Worm (Caenorhabditis elegans) whole organism, young adult: ENCODE data around the gene gst-5.
A peak's percentile ranks its signal among the peaks of the same experiment; 100 is the strongest.

Experiments used
- B0336.3 ChIP-seq: fragments of 200-800 bp; sonication (Bioruptor generic); IDR thresholded peaks from 2 replicates; pipeline ENCODE4 v1.3.6; 2022; ENCODE audit warnings: missing genetic modification characterization, missing compliant biosample characterization
- F33H1.4 ChIP-seq: fragments of 200-800 bp; sonication (Bioruptor generic); IDR thresholded peaks from 2 replicates; pipeline ENCODE4 v1.3.6; 2022; ENCODE audit warnings: missing genetic modification reagents, missing genetic modification characterization, missing compliant biosample characterization
- F37B4.10 ChIP-seq: fragments of 200-800 bp; sonication (Bioruptor generic); IDR thresholded peaks from 2 replicates; pipeline ENCODE4 v1.3.6; 2022; ENCODE audit warnings: missing genetic modification characterization, missing compliant biosample characterization
- F39B2.1 ChIP-seq: fragments of 200-800 bp; sonication (Bioruptor generic); IDR thresholded peaks from 2 replicates; pipeline ENCODE4 v1.3.6; 2022; ENCODE audit warnings: missing genetic modification reagents, missing genetic modification characterization, missing compliant biosample characterization
- K12H6.12 ChIP-seq: fragments of 200-800 bp; sonication (Bioruptor generic); optimal IDR thresholded peaks from 2 replicates; lab custom pipeline; 2018; ENCODE audit warnings: mild to moderate bottlenecking, missing genetic modification characterization, missing compliant biosample characterization
- Y53F4B.3 ChIP-seq: fragments of 200-800 bp; sonication (Bioruptor generic); IDR thresholded peaks from 2 replicates; pipeline ENCODE4 v1.3.6; 2022; ENCODE audit warnings: missing genetic modification reagents, missing genetic modification characterization, missing compliant biosample characterization
- Y53G8AR.9 ChIP-seq: fragments of 200-800 bp; sonication (Bioruptor generic); conservative IDR thresholded peaks from 2 replicates; pipeline ENCODE4 v1.3.6; 2022; ENCODE audit warnings: missing genetic modification reagents, missing genetic modification characterization, missing compliant biosample characterization
- Y56A3A.18 ChIP-seq: fragments of 200-800 bp; sonication (Bioruptor generic); IDR thresholded peaks from 2 replicates; pipeline ENCODE4 v1.3.6; 2022; ENCODE audit warnings: missing genetic modification reagents, missing genetic modification characterization, missing compliant biosample characterization
- Y79H2A.3 ChIP-seq: fragments of 200-800 bp; sonication (Bioruptor generic); conservative IDR thresholded peaks from 2 replicates; pipeline ENCODE4 v1.3.6; 2022; ENCODE audit warnings: missing genetic modification reagents, missing genetic modification characterization, missing compliant biosample characterization
- Y95B8A.8 ChIP-seq: fragments of 200-800 bp; sonication (Bioruptor generic); IDR thresholded peaks from 2 replicates; pipeline ENCODE4 v1.3.6; 2022; ENCODE audit warnings: missing genetic modification reagents, missing genetic modification characterization, missing compliant biosample characterization
- ZK185.1 ChIP-seq: sonication (generic microtip); optimal IDR thresholded peaks from 2 replicates; lab custom pipeline; 2016; ENCODE audit warnings: mild to moderate bottlenecking, missing genetic modification characterization, missing compliant biosample characterization; ENCODE audit not compliant: poor library complexity, severe bottlenecking
- aptf-2 ChIP-seq: fragments of 200-800 bp; sonication (Bioruptor generic); conservative IDR thresholded peaks from 2 replicates; pipeline ENCODE4 v1.3.6; 2022; ENCODE audit warnings: missing genetic modification reagents, missing genetic modification characterization, missing compliant biosample characterization
- athp-1 ChIP-seq: sonication (generic microtip); optimal IDR thresholded peaks from 2 replicates; lab custom pipeline; 2017; ENCODE audit warnings: mild to moderate bottlenecking, missing genetic modification characterization, missing compliant biosample characterization
- attf-6 ChIP-seq: fragments of 200-800 bp; sonication (Bioruptor generic); IDR thresholded peaks from 2 replicates; pipeline ENCODE4 v1.3.6; 2022; ENCODE audit warnings: missing genetic modification reagents, missing genetic modification characterization, missing compliant biosample characterization
- bed-1 ChIP-seq: fragments of 200-800 bp; sonication (Bioruptor generic); IDR thresholded peaks from 2 replicates; pipeline ENCODE4 v1.3.6; 2022; ENCODE audit warnings: missing genetic modification reagents, missing genetic modification characterization, missing compliant biosample characterization
- ceh-100 ChIP-seq: fragments of 200-800 bp; sonication (Bioruptor generic); IDR thresholded peaks from 2 replicates; pipeline ENCODE4 v1.3.6; 2022; ENCODE audit warnings: missing genetic modification reagents, missing genetic modification characterization, missing compliant biosample characterization
- ceh-27 ChIP-seq: fragments of 200-800 bp; sonication (Bioruptor generic); optimal IDR thresholded peaks from 2 replicates; lab custom pipeline; 2018; ENCODE audit warnings: mild to moderate bottlenecking, missing genetic modification characterization, moderate library complexity, missing compliant biosample characterization
- ceh-40 ChIP-seq: fragments of 200-800 bp; sonication (Bioruptor generic); IDR thresholded peaks from 2 replicates; pipeline ENCODE4 v1.3.6; 2022; ENCODE audit warnings: missing genetic modification characterization, missing compliant biosample characterization
- ceh-79 ChIP-seq: sonication (generic microtip); optimal IDR thresholded peaks from 2 replicates; lab custom pipeline; 2017; ENCODE audit warnings: mild to moderate bottlenecking, missing genetic modification characterization, missing compliant biosample characterization
- ceh-91 ChIP-seq: fragments of 200-800 bp; sonication (Bioruptor generic); IDR thresholded peaks from 2 replicates; pipeline ENCODE4 v1.3.6; 2022; ENCODE audit warnings: missing genetic modification reagents, missing genetic modification characterization, missing compliant biosample characterization
- chd-7 ChIP-seq: sonication (generic microtip); optimal IDR thresholded peaks from 2 replicates; lab custom pipeline; 2016; ENCODE audit warnings: mild to moderate bottlenecking, missing genetic modification characterization, moderate library complexity, missing compliant biosample characterization
- dox-1 ChIP-seq: fragments of 200-800 bp; sonication (Bioruptor generic); IDR thresholded peaks from 2 replicates; pipeline ENCODE4 v1.3.6; 2022; ENCODE audit warnings: missing genetic modification reagents, missing genetic modification characterization, missing compliant biosample characterization
- dpl-1 ChIP-seq: fragments of 150-350 bp; optimal IDR thresholded peaks from 2 replicates; lab custom pipeline; 2014; ENCODE audit warnings: missing biosample characterization, missing genetic modification reagents, missing genetic modification characterization
- egl-18 ChIP-seq: fragments of 200-800 bp; sonication (Bioruptor generic); IDR thresholded peaks from 2 replicates; pipeline ENCODE4 v1.3.6; 2022; ENCODE audit warnings: missing genetic modification reagents, missing genetic modification characterization, missing compliant biosample characterization
- egrh-3 ChIP-seq: fragments of 200-800 bp; sonication (Bioruptor generic); IDR thresholded peaks from 2 replicates; pipeline ENCODE4 v1.3.6; 2022; ENCODE audit warnings: missing genetic modification reagents, missing genetic modification characterization, missing compliant biosample characterization
- hsf-1 ChIP-seq: fragments of 200-800 bp; sonication (Bioruptor generic); IDR thresholded peaks from 2 replicates; pipeline ENCODE4 v1.3.6; 2022; ENCODE audit warnings: missing genetic modification reagents, missing genetic modification characterization, missing compliant biosample characterization
- lsy-27 ChIP-seq: sonication (generic microtip); optimal IDR thresholded peaks from 2 replicates; lab custom pipeline; 2017; ENCODE audit warnings: missing genetic modification characterization, mild to moderate bottlenecking, missing compliant biosample characterization, antibody characterized with exemption, missing genotype, borderline replicate concordance; ENCODE audit not compliant: insufficient read depth
- madf-3 ChIP-seq: fragments of 200-800 bp; sonication (Bioruptor generic); IDR thresholded peaks from 2 replicates; pipeline ENCODE4 v1.3.6; 2022; ENCODE audit warnings: missing genetic modification reagents, missing genetic modification characterization, missing compliant biosample characterization
- madf-6 ChIP-seq: fragments of 200-800 bp; sonication (Bioruptor generic); IDR thresholded peaks from 2 replicates; pipeline ENCODE4 v1.3.6; 2022; ENCODE audit warnings: missing genetic modification reagents, missing genetic modification characterization, missing compliant biosample characterization
- madf-8 ChIP-seq: fragments of 200-800 bp; sonication (Bioruptor generic); conservative IDR thresholded peaks from 2 replicates; pipeline ENCODE4 v1.3.6; 2022; ENCODE audit warnings: missing genetic modification reagents, missing genetic modification characterization, missing compliant biosample characterization
- mcd-1 ChIP-seq: fragments of 200-800 bp; sonication (Bioruptor generic); IDR thresholded peaks from 2 replicates; pipeline ENCODE4 v1.3.6; 2022; ENCODE audit warnings: missing genetic modification reagents, missing genetic modification characterization, missing compliant biosample characterization
- nhr-80 ChIP-seq: sonication (generic microtip); optimal IDR thresholded peaks from 2 replicates; lab custom pipeline; 2016; ENCODE audit warnings: missing genetic modification characterization, missing compliant biosample characterization
- pbrm-1 ChIP-seq: fragments of 200-800 bp; sonication (Bioruptor generic); IDR thresholded peaks from 2 replicates; pipeline ENCODE4 v1.3.6; 2022; ENCODE audit warnings: missing genetic modification reagents, missing genetic modification characterization, missing compliant biosample characterization
- rcor-1 ChIP-seq: fragments of 200-800 bp; sonication (Bioruptor generic); IDR thresholded peaks from 2 replicates; pipeline ENCODE4 v1.3.6; 2022; ENCODE audit warnings: missing genetic modification reagents, missing genetic modification characterization, missing compliant biosample characterization
- repo-1 ChIP-seq: sonication (generic microtip); optimal IDR thresholded peaks from 2 replicates; lab custom pipeline; 2017; ENCODE audit warnings: mild to moderate bottlenecking, missing genetic modification characterization, missing compliant biosample characterization
- snpc-1.3 ChIP-seq: sonication (generic microtip); optimal IDR thresholded peaks from 2 replicates; lab custom pipeline; 2017; ENCODE audit warnings: missing genetic modification characterization, mild to moderate bottlenecking, missing compliant biosample characterization, antibody characterized with exemption, moderate library complexity, missing genotype, missing genetic modification reagents; ENCODE audit not compliant: insufficient read depth
- snpc-4 ChIP-seq, 5 experiments: fragments of 150-350 bp in 1 of 5; sonication (generic microtip) in 4 of 5; optimal IDR thresholded peaks; 2 replicates each; lab custom pipeline; 2014 to 2018; ENCODE audit warnings: missing genetic modification characterization in 5 of 5, missing biosample characterization in 3 of 5, antibody characterized with exemption in 2 of 5, mild to moderate bottlenecking in 2 of 5, missing compliant biosample characterization in 2 of 5, missing genotype in 2 of 5, moderate library complexity in 2 of 5, missing genetic modification reagents in 1 of 5
- sptf-2 ChIP-seq: fragments of 200-800 bp; sonication (Bioruptor generic); optimal IDR thresholded peaks from 2 replicates; lab custom pipeline; 2018; ENCODE audit warnings: mild to moderate bottlenecking, missing genetic modification characterization, missing compliant biosample characterization
- tbp1 ChIP-seq: fragments of 200-800 bp; sonication (Bioruptor generic); optimal IDR thresholded peaks from 2 replicates; lab custom pipeline; 2018; ENCODE audit warnings: mild to moderate bottlenecking, missing genetic modification characterization, missing compliant biosample characterization
- xnd-1 ChIP-seq: sonication (generic microtip); optimal IDR thresholded peaks from 2 replicates; lab custom pipeline; 2016; ENCODE audit warnings: missing genotype, missing genetic modification reagents, missing genetic modification characterization, missing compliant biosample characterization
- ztf-25 ChIP-seq: fragments of 200-800 bp; sonication (Bioruptor generic); IDR thresholded peaks from 2 replicates; pipeline ENCODE4 v1.3.6; 2022; ENCODE audit warnings: missing genetic modification reagents, missing genetic modification characterization, missing compliant biosample characterization
- ztf-28 ChIP-seq: fragments of 200-800 bp; sonication (Bioruptor generic); IDR thresholded peaks from 2 replicates; pipeline ENCODE4 v1.3.6; 2022; ENCODE audit warnings: missing genetic modification reagents, missing genetic modification characterization, missing compliant biosample characterization

Gene gst-5

DNA sequence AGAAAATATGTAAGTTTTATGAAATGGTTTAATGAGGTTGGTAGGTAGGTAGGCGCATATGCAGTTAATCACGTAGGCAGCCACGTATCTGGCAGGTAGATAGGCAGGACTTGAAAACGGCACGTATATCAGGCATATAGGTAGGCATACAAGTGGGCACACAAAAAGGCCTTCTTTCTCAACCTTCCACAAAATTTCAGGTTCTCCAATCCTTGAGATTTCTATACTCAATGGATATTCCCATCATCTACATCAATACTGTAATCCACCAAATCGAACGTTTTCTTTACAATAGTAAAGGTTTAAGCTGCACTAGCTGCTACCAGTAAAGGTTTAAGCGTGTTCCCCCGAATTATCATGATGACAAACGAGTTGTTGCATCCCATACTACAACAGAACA, 17.8 kb upstream of the gst-5 start (continued):
- no peak for TF ChIP-seq Y53F4B.3 (GFP tag; lab: Robert Waterston, UW)
- TF ChIP-seq chd-7 = no peak

DNA sequence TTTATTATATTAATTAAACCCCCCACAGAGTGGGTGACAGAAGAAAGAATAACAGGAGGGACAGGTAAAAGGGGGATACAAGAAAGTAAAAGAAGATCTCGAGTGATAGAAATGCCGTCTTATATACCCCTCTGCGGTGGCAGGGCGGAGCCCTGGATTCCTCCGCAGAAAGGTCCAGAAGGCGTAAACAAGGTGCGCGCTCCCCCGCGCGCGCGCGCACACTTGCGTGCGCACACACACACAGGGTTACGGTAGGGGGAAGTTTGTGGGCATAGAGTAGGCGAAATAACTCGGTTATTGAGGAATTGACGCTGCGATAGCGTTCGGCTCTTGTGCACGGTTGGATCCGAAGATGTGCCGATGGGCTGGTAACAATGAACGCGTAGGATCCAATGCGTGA, 17.4 kb upstream of the gst-5 start:
- TF ChIP-seq ceh-40 (GFP tag; lab: Robert Waterston, UW) (0 out of 2 replicates have a peak, but pooled peaks have one; percentile 13), egrh-3 (GFP tag; lab: Robert Waterston, UW) (peak; percentile 98), madf-6 (GFP tag; lab: Robert Waterston, UW) (peak; percentile 64), ceh-91 (GFP tag; lab: Robert Waterston, UW) (peak; percentile 35; the same call in 1 of the 2 replicates), F33H1.4 (GFP tag; lab: Robert Waterston, UW) (peak; percentile 49), ztf-28 (0 out of 2 replicates have a peak, but pooled peaks have one; percentile 58), mcd-1 (GFP tag; lab: Robert Waterston, UW) (peak; percentile 45; the same call in 1 of the 2 replicates), dox-1 (GFP tag; lab: Robert Waterston, UW) (peak; percentile 52; the same call in 1 of the 2 replicates), hsf-1 (GFP tag; lab: Robert Waterston, UW) (peak; percentile 91), madf-3 (GFP tag; lab: Robert Waterston, UW) (peak; percentile 78; the same call in 1 of the 2 replicates), F37B4.10 (GFP tag; lab: Robert Waterston, UW) (0 out of 2 replicates have a peak, but pooled peaks have one; percentile 70), ceh-100 (GFP tag; lab: Robert Waterston, UW) (peak; percentile 22; the same call in 1 of the 2 replicates), madf-8 (GFP tag; lab: Robert Waterston, UW) (peak; percentile 57)

DNA sequence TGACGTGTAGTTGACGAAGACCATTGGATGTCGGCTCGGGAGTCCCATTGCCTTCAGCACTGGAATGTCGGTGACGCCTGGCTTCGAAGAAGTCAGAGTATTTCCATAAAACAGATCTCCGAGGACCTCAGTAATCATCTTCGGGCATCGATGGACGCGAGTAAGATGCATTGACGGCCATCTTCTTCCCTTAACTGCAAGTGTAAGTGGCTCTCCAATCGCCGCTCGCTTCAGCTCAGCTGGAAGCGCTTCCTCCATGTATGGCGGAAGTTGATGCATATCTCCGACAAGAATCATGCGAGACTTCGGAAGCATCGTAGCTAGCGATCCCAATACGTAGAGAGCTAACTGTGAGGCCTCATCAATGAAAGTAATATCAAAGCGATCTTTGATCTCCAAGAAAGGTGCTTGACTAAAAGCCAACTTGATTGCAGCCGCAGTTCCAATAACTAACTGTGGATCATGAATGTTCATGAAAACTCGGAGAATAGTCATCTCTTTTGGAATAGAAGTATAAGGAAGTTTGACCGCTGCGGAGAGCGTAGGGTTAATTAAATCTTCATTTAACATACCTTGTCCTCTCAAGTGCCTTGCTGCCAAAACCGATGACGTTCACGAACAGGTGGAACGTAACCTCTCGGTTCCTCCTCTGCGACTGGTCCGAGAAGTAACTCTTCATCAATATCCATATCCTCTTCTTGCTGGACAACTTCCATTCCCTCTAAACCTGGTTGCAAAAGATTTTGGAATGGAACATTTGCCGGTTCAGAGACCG, 16.0 kb upstream of the gst-5 start:
- TF ChIP-seq F37B4.10 (GFP tag; lab: Robert Waterston, UW) (0 out of 2 replicates have a peak, but pooled peaks have one; percentile 12), bed-1 (GFP tag; lab: Robert Waterston, UW) (no peak), ztf-25 (GFP tag; lab: Robert Waterston, UW) (no peak), Y53G8AR.9 (GFP tag; lab: Robert Waterston, UW) (peak; percentile 68), dpl-1 (no peak), attf-6 (peak; percentile 71), snpc-1.3 (tag; lab: Kevin White, UChicago) (no peak), ceh-79 (tag; lab: Kevin White, UChicago) (no peak), nhr-80 (tag; lab: Kevin White, UChicago) (no peak), sptf-2 (GFP tag; lab: Kevin White, UChicago) (no peak), repo-1 (tag; lab: Kevin White, UChicago) (no peak), Y79H2A.3 (GFP tag; lab: Robert Waterston, UW) (peak; percentile 19), aptf-2 (no peak), tbp1 (GFP tag; lab: Kevin White, UChicago) (no peak), K12H6.12 (tag; lab: Kevin White, UChicago) (no peak), xnd-1 (tag; lab: Kevin White, UChicago) (peak; percentile 50), Y53F4B.3 (GFP tag; lab: Robert Waterston, UW) (0 out of 2 replicates have a peak, but pooled peaks have one; percentile 9), ZK185.1 (peak; percentile 1), F39B2.1 (GFP tag; lab: Robert Waterston, UW) (no peak), pbrm-1 (peak; percentile 74; the same call in 1 of the 2 replicates), egl-18 (GFP tag; lab: Robert Waterston, UW) (peak; percentile 27; the same call in 1 of the 2 replicates), Y56A3A.18 (no peak), athp-1 (tag; lab: Kevin White, UChicago) (no peak), lsy-27 (no peak), Y95B8A.8 (GFP tag; lab: Robert Waterston, UW) (0 out of 2 replicates have a peak, but pooled peaks have one; percentile 3), B0336.3 (GFP tag; lab: Robert Waterston, UW) (peak; percentile 54), ceh-27 (GFP tag; lab: Kevin White, UChicago) (no peak), snpc-4 (GFP tag; optimal IDR thresholded peaks at IDR 0.05; lab: Kevin White, UChicago) (no peak), snpc-4 (tag; optimal IDR thresholded peaks at IDR 0.05; lab: Kevin White, UChicago) (no peak), rcor-1 (peak; percentile 30; the same call in 1 of the 2 replicates)
